Comparison of ENCODE assay signal across 1 fruit fly cellular context in genomic region chr3R:26461226-26461805, dm6.
TF ChIP-seq lines count a peak whose summit lies in the region.

Gene CG5455 (plus strand): TSS chr3R:26461527.

TF ChIP-seq in whole organism, embryonic, 481 proteins besides CTCF, POLR2A, EP300 and RAD21 (continued from another document and continues in another):
- TF ChIP-seq pros (GFP tag; optimal IDR thresholded peaks at IDR 0.05; lab: Kevin White, UChicago) (no peak), Xrp1 (GFP tag; IDR thresholded peaks at IDR 0.05; lab: Robert Waterston, UW) (no peak), CG9727 (GFP tag; optimal IDR thresholded peaks at IDR 0.05; lab: Kevin White, UChicago) (peak; percentile 29), B-H1 (GFP tag; IDR thresholded peaks at IDR 0.05; lab: Robert Waterston, UW) (no peak; the same call in 2 of the 3 replicates), tgo (GFP tag; IDR thresholded peaks at IDR 0.05; lab: Robert Waterston, UW) (no peak; the same call in 2 of the 3 replicates), stwl (tag; optimal IDR thresholded peaks at IDR 0.05; lab: Kevin White, UChicago) (no peak), CG6175 (GFP tag; IDR thresholded peaks at IDR 0.05; lab: Robert Waterston, UW) (peak; percentile 77; the same call in 2 of the 3 replicates), CG1602 (GFP tag; optimal IDR thresholded peaks at IDR 0.05; lab: Kevin White, UChicago) (no peak), klu (GFP tag; IDR thresholded peaks at IDR 0.05; lab: Robert Waterston, UW) (no peak), Tbp (GFP tag; optimal IDR thresholded peaks at IDR 0.05; lab: Kevin White, UChicago) (no peak), CG10462 (GFP tag; optimal IDR thresholded peaks at IDR 0.05; lab: Kevin White, UChicago) (no peak), Elba2 (GFP tag; optimal IDR thresholded peaks at IDR 0.05; lab: Kevin White, UChicago) (no peak), fd102C (GFP tag; optimal IDR thresholded peaks at IDR 0.05; lab: Kevin White, UChicago) (no peak), fd3F (GFP tag; optimal IDR thresholded peaks at IDR 0.05; lab: Kevin White, UChicago) (no peak), nerfin-2 (GFP tag; IDR thresholded peaks at IDR 0.05; lab: Robert Waterston, UW; ENCODE audit: partially characterized antibody) (no peak), CG31388 (GFP tag; optimal IDR thresholded peaks at IDR 0.05; lab: Kevin White, UChicago) (no peak), z (GFP tag; IDR thresholded peaks at IDR 0.05; lab: Robert Waterston, UW) (peak; percentile 64; the same call in 2 of the 3 replicates), Ptx1 (GFP tag; IDR thresholded peaks at IDR 0.05; lab: Robert Waterston, UW) (no peak), danr (GFP tag; IDR thresholded peaks at IDR 0.05; lab: Robert Waterston, UW) (no peak), odd (GFP tag; optimal IDR thresholded peaks at IDR 0.05; lab: Kevin White, UChicago) (peak; percentile 42), trh (GFP tag; optimal IDR thresholded peaks at IDR 0.05; lab: Kevin White, UChicago) (no peak), tx (GFP tag; optimal IDR thresholded peaks at IDR 0.05; lab: Kevin White, UChicago) (peak; percentile 21), luna (GFP tag; optimal IDR thresholded peaks at IDR 0.05; lab: Kevin White, UChicago) (peak; percentile 38), Abd-B (GFP tag; optimal IDR thresholded peaks at IDR 0.05; lab: Kevin White, UChicago) (no peak), CG10321 (GFP tag; IDR thresholded peaks at IDR 0.05; lab: Robert Waterston, UW) (0 out of 2 replicates have a peak, but pooled peaks have one; percentile 24), CG4424 (GFP tag; optimal IDR thresholded peaks at IDR 0.05; lab: Kevin White, UChicago) (no peak), sc (optimal IDR thresholded peaks at IDR 0.05; lab: Kevin White, UChicago) (no peak), sc (GFP tag; optimal IDR thresholded peaks at IDR 0.05; lab: Kevin White, UChicago) (no peak), stc (GFP tag; IDR thresholded peaks at IDR 0.05; lab: Robert Waterston, UW) (peak; percentile 53; the same call in 1 of the 2 replicates), ro (GFP tag; IDR thresholded peaks at IDR 0.05; lab: Robert Waterston, UW) (no peak), br (optimal IDR thresholded peaks at IDR 0.05; lab: Kevin White, UChicago) (no peak), CG7786 (GFP tag; optimal IDR thresholded peaks at IDR 0.05; lab: Kevin White, UChicago) (no peak), CG17361 (GFP tag; IDR thresholded peaks at IDR 0.05; lab: Robert Waterston, UW) (no peak), CG13775 (GFP tag; optimal IDR thresholded peaks at IDR 0.05; lab: Kevin White, UChicago) (no peak), pan (optimal IDR thresholded peaks at IDR 0.05; lab: Kevin White, UChicago) (no peak), pan (GFP tag; optimal IDR thresholded peaks at IDR 0.05 in 1 of 2, IDR thresholded peaks at IDR 0.05 in 1 of 2) (peak in 1 of 2 experiments; percentile 62), Fer3 (tag; optimal IDR thresholded peaks at IDR 0.05; lab: Kevin White, UChicago) (peak; percentile 43), CG15073 (GFP tag; optimal IDR thresholded peaks at IDR 0.05; lab: Kevin White, UChicago) (no peak), Optix (GFP tag; IDR thresholded peaks at IDR 0.05; lab: Robert Waterston, UW) (peak; percentile 12; the same call in 1 of the 3 replicates), cato (GFP tag; optimal IDR thresholded peaks at IDR 0.05; lab: Kevin White, UChicago; ENCODE audit: borderline replicate concordance) (no peak), dpn (GFP tag; optimal IDR thresholded peaks at IDR 0.05; lab: Kevin White, UChicago) (no peak), CG9876 (GFP tag; optimal IDR thresholded peaks at IDR 0.05; lab: Kevin White, UChicago) (no peak), peb (GFP tag; IDR thresholded peaks at IDR 0.05; lab: Robert Waterston, UW) (no peak; the same call in 1 of the 2 replicates), CG15011 (GFP tag; optimal IDR thresholded peaks at IDR 0.05; lab: Kevin White, UChicago) (no peak), CG6272 (GFP tag; IDR thresholded peaks at IDR 0.05; lab: Robert Waterston, UW) (0 out of 2 replicates have a peak, but pooled peaks have one; percentile 13), Hr39 (optimal IDR thresholded peaks at IDR 0.05; lab: Kevin White, UChicago) (no peak), tap (tag; optimal IDR thresholded peaks at IDR 0.05; lab: Kevin White, UChicago) (peak; percentile 7), E2f2 (GFP tag; IDR thresholded peaks at IDR 0.05; lab: Robert Waterston, UW) (peak; percentile 94), CG5245 (GFP tag; optimal IDR thresholded peaks at IDR 0.05; lab: Kevin White, UChicago) (no peak), CG1832 (GFP tag; optimal IDR thresholded peaks at IDR 0.05; lab: Kevin White, UChicago) (no peak), MTF-1 (GFP tag; optimal IDR thresholded peaks at IDR 0.05; lab: Kevin White, UChicago; ENCODE audit: borderline replicate concordance) (peak; percentile 67), sd (tag; optimal IDR thresholded peaks at IDR 0.05; lab: Kevin White, UChicago) (peak; percentile 79), wor (GFP tag; IDR thresholded peaks at IDR 0.05; lab: Robert Waterston, UW) (no peak), CG4730 (GFP tag; IDR thresholded peaks at IDR 0.05; lab: Robert Waterston, UW) (no peak), CG12942 (GFP tag; optimal IDR thresholded peaks at IDR 0.05; lab: Kevin White, UChicago) (no peak), CG3407 (GFP tag; optimal IDR thresholded peaks at IDR 0.05; lab: Kevin White, UChicago) (no peak), Dref (GFP tag; IDR thresholded peaks at IDR 0.05; lab: Robert Waterston, UW) (no peak), CG2678 (tag; optimal IDR thresholded peaks at IDR 0.05; lab: Kevin White, UChicago) (peak; percentile 57), Dad (GFP tag; optimal IDR thresholded peaks at IDR 0.05; lab: Kevin White, UChicago) (no peak), kni (GFP tag; optimal IDR thresholded peaks at IDR 0.05; lab: Kevin White, UChicago) (no peak), lab (GFP tag; optimal IDR thresholded peaks at IDR 0.05; lab: Kevin White, UChicago) (peak; percentile 87), jumu (GFP tag; optimal IDR thresholded peaks at IDR 0.05; lab: Kevin White, UChicago) (no peak), tna (GFP tag; IDR thresholded peaks at IDR 0.05; lab: Robert Waterston, UW; ENCODE audit: partially characterized antibody) (peak; percentile 64; the same call in 1 of the 2 replicates), NK7.1 (GFP tag; optimal IDR thresholded peaks at IDR 0.05; lab: Kevin White, UChicago) (no peak), CkIIα-i1 (GFP tag; IDR thresholded peaks at IDR 0.05; lab: Robert Waterston, UW) (0 out of 2 replicates have a peak, but pooled peaks have one; percentile 32), jing (GFP tag; optimal IDR thresholded peaks at IDR 0.05; lab: Kevin White, UChicago) (no peak), CG18764 (GFP tag; optimal IDR thresholded peaks at IDR 0.05; lab: Kevin White, UChicago) (no peak), grau (tag; optimal IDR thresholded peaks at IDR 0.05; lab: Kevin White, UChicago) (peak; percentile 43), shn (GFP tag; optimal IDR thresholded peaks at IDR 0.05; lab: Kevin White, UChicago) (no peak), Fer2 (tag; optimal IDR thresholded peaks at IDR 0.05; lab: Kevin White, UChicago) (no peak), nau (GFP tag; optimal IDR thresholded peaks at IDR 0.05; lab: Kevin White, UChicago) (peak; percentile 67), CG18262 (tag; optimal IDR thresholded peaks at IDR 0.05; lab: Kevin White, UChicago) (no peak), wek (GFP tag; optimal IDR thresholded peaks at IDR 0.05; lab: Kevin White, UChicago) (peak; percentile 72), CG17612 (GFP tag; IDR thresholded peaks at IDR 0.05; lab: Robert Waterston, UW) (peak; percentile 24; the same call in 1 of the 2 replicates), CG2199 (GFP tag; IDR thresholded peaks at IDR 0.05; lab: Robert Waterston, UW) (no peak), CG2712 (tag; optimal IDR thresholded peaks at IDR 0.05; lab: Kevin White, UChicago) (peak; percentile 2), GATAe (GFP tag; conservative IDR thresholded peaks at IDR 0.05; lab: Robert Waterston, UW) (no peak), CG2129 (GFP tag; IDR thresholded peaks at IDR 0.05; lab: Robert Waterston, UW; ENCODE audit: partially characterized antibody) (no peak), CG10959 (GFP tag; IDR thresholded peaks at IDR 0.05; lab: Robert Waterston, UW) (no peak), insv (GFP tag; optimal IDR thresholded peaks at IDR 0.05; lab: Kevin White, UChicago) (no peak), CG2889 (GFP tag; IDR thresholded peaks at IDR 0.05; lab: Robert Waterston, UW) (no peak), CG9609 (GFP tag; optimal IDR thresholded peaks at IDR 0.05; lab: Kevin White, UChicago) (no peak), CG10147 (GFP tag; optimal IDR thresholded peaks at IDR 0.05; lab: Kevin White, UChicago) (peak; percentile 61), Hand (GFP tag; optimal IDR thresholded peaks at IDR 0.05; lab: Kevin White, UChicago) (peak; percentile 35), unpg (GFP tag; optimal IDR thresholded peaks at IDR 0.05; lab: Kevin White, UChicago) (peak; percentile 39), CG6765 (GFP tag; optimal IDR thresholded peaks at IDR 0.05; lab: Kevin White, UChicago) (peak; percentile 15), H2.0 (GFP tag; IDR thresholded peaks at IDR 0.05; lab: Robert Waterston, UW) (peak; percentile 25; the same call in 1 of the 2 replicates), Hr3 (GFP tag; optimal IDR thresholded peaks at IDR 0.05; lab: Kevin White, UChicago) (no peak), Sin3A (optimal IDR thresholded peaks at IDR 0.05; lab: Kevin White, UChicago) (no peak), da (GFP tag; optimal IDR thresholded peaks at IDR 0.05; lab: Kevin White, UChicago) (no peak), CG5180 (GFP tag; optimal IDR thresholded peaks at IDR 0.05; lab: Kevin White, UChicago) (peak; percentile 11), CG13287 (GFP tag; IDR thresholded peaks at IDR 0.05; lab: Robert Waterston, UW; ENCODE audit: partially characterized antibody) (peak; percentile 66), CG17802 (tag; optimal IDR thresholded peaks at IDR 0.05; lab: Kevin White, UChicago) (no peak), CG11504 (tag; optimal IDR thresholded peaks at IDR 0.05; lab: Kevin White, UChicago) (peak; percentile 75), CG6813 (GFP tag; optimal IDR thresholded peaks at IDR 0.05; lab: Kevin White, UChicago) (peak; percentile 71), CrebB (tag; optimal IDR thresholded peaks at IDR 0.05; lab: Kevin White, UChicago) (peak; percentile 62), corto (GFP tag; optimal IDR thresholded peaks at IDR 0.05; lab: Kevin White, UChicago) (no peak), CG18011 (GFP tag; optimal IDR thresholded peaks at IDR 0.05; lab: Kevin White, UChicago) (peak; percentile 11), CG7928 (GFP tag; optimal IDR thresholded peaks at IDR 0.05; lab: Kevin White, UChicago) (no peak), emc (GFP tag; optimal IDR thresholded peaks at IDR 0.05; lab: Kevin White, UChicago) (no peak), CG14050 (GFP tag; IDR thresholded peaks at IDR 0.05; lab: Robert Waterston, UW) (no peak), usp (GFP tag; optimal IDR thresholded peaks at IDR 0.05; lab: Kevin White, UChicago) (no peak), knrl (GFP tag; IDR thresholded peaks at IDR 0.05; lab: Robert Waterston, UW; ENCODE audit: partially characterized antibody) (no peak; the same call in 2 of the 3 replicates), Lpt (GFP tag; optimal IDR thresholded peaks at IDR 0.05; lab: Kevin White, UChicago) (no peak), CG8089 (GFP tag; optimal IDR thresholded peaks at IDR 0.05; lab: Kevin White, UChicago) (no peak), Dip3 (GFP tag; optimal IDR thresholded peaks at IDR 0.05; lab: Kevin White, UChicago) (no peak), CG12659 (GFP tag; optimal IDR thresholded peaks at IDR 0.05; lab: Kevin White, UChicago) (peak; percentile 30), CG42726 (GFP tag; IDR thresholded peaks at IDR 0.05; lab: Robert Waterston, UW; ENCODE audit: partially characterized antibody) (peak; percentile 58; the same call in 1 of the 2 replicates), CG33557 (GFP tag; optimal IDR thresholded peaks at IDR 0.05; lab: Kevin White, UChicago) (no peak), mam (GFP tag; optimal IDR thresholded peaks at IDR 0.05; lab: Kevin White, UChicago) (no peak), bsh (GFP tag; optimal IDR thresholded peaks at IDR 0.05; lab: Kevin White, UChicago) (peak; percentile 16 to 65), CG1603 (tag; optimal IDR thresholded peaks at IDR 0.05; lab: Kevin White, UChicago) (peak; percentile 3), Doc2 (GFP tag; IDR thresholded peaks at IDR 0.05; lab: Robert Waterston, UW) (no peak), Rx (GFP tag; IDR thresholded peaks at IDR 0.05; lab: Robert Waterston, UW) (no peak), trem (tag; optimal IDR thresholded peaks at IDR 0.05; lab: Kevin White, UChicago) (peak; percentile 96), zen (tag; optimal IDR thresholded peaks at IDR 0.05; lab: Kevin White, UChicago) (no peak), al (GFP tag; IDR thresholded peaks at IDR 0.05; lab: Robert Waterston, UW) (0 out of 2 replicates have a peak, but pooled peaks have one; percentile 31), CG32772 (GFP tag; IDR thresholded peaks at IDR 0.05; lab: Robert Waterston, UW) (no peak), CG34376 (GFP tag; optimal IDR thresholded peaks at IDR 0.05; lab: Kevin White, UChicago) (peak; percentile 93), fu2 (GFP tag; optimal IDR thresholded peaks at IDR 0.05; lab: Kevin White, UChicago) (peak; percentile 17), fd64A (GFP tag; optimal IDR thresholded peaks at IDR 0.05; lab: Kevin White, UChicago) (peak; percentile 48), Dfd (GFP tag; optimal IDR thresholded peaks at IDR 0.05; lab: Kevin White, UChicago) (no peak), gfzf (GFP tag; optimal IDR thresholded peaks at IDR 0.05; lab: Kevin White, UChicago) (no peak), p53 (GFP tag; optimal IDR thresholded peaks at IDR 0.05; lab: Kevin White, UChicago) (no peak), exex (tag; optimal IDR thresholded peaks at IDR 0.05; lab: Kevin White, UChicago) (peak; percentile 35), lilli (GFP tag; optimal IDR thresholded peaks at IDR 0.05; lab: Kevin White, UChicago) (peak; percentile 20), CG31224 (GFP tag; IDR thresholded peaks at IDR 0.05; lab: Robert Waterston, UW) (0 out of 2 replicates have a peak, but pooled peaks have one; percentile 20), CG4404 (GFP tag; IDR thresholded peaks at IDR 0.05; lab: Robert Waterston, UW) (no peak), dan (GFP tag; IDR thresholded peaks at IDR 0.05; lab: Robert Waterston, UW) (no peak), caup (GFP tag; optimal IDR thresholded peaks at IDR 0.05; lab: Kevin White, UChicago; ENCODE audit: severe bottlenecking) (peak; percentile 80), Hey (tag; optimal IDR thresholded peaks at IDR 0.05; lab: Kevin White, UChicago) (peak; percentile 50), ftz-f1 (GFP tag; optimal IDR thresholded peaks at IDR 0.05; lab: Kevin White, UChicago) (peak; percentile 81), ERR (GFP tag; optimal IDR thresholded peaks at IDR 0.05; lab: Kevin White, UChicago) (no peak)
